Fruit fly (Drosophila melanogaster) whole organism, embryonic: ENCODE measurements around the gene TfIIA-S.
A peak's percentile ranks its signal among the peaks of the same experiment; 100 is the strongest.

ENCODE experiments used
- B-H2 ChIP-seq: fragments of 200-800 bp; sonication (Bioruptor generic); optimal IDR thresholded peaks from 2 replicates; lab custom pipeline; 2018; ENCODE audit warnings: missing biosample characterization, mild to moderate bottlenecking, missing genetic modification characterization
- CG10267 ChIP-seq: fragments of 200-800 bp; sonication (Bioruptor generic); optimal IDR thresholded peaks from 2 replicates; lab custom pipeline; 2018; ENCODE audit warnings: missing biosample characterization, mild to moderate bottlenecking, missing genetic modification characterization, moderate library complexity
- CG10654 ChIP-seq: fragments of 200-800 bp; sonication (Bioruptor generic); optimal IDR thresholded peaks from 2 replicates; lab custom pipeline; 2016; ENCODE audit warnings: missing biosample characterization, missing genetic modification characterization
- CG11093 ChIP-seq: fragments of 200-800 bp; sonication (Bioruptor generic); IDR thresholded peaks from 3 replicates; pipeline ENCODE4 v1.3.6; 2022; ENCODE audit warnings: missing biosample characterization, missing genetic modification characterization
- CG11504 ChIP-seq: fragments of 200-800 bp; sonication (Bioruptor generic); optimal IDR thresholded peaks from 3 replicates; lab custom pipeline; 2019; ENCODE audit warnings: missing biosample characterization, mild to moderate bottlenecking, missing genetic modification characterization, moderate library complexity
- CG12236 ChIP-seq: fragments of 200-800 bp; sonication (Bioruptor generic); optimal IDR thresholded peaks from 2 replicates; lab custom pipeline; 2016; ENCODE audit warnings: missing biosample characterization, missing genetic modification characterization
- CG14860 ChIP-seq: fragments of 200-800 bp; sonication (Bioruptor generic); IDR thresholded peaks from 3 replicates; pipeline ENCODE4 v1.3.6; 2022; ENCODE audit warnings: missing biosample characterization, missing genetic modification characterization; ENCODE audit not compliant: partially characterized antibody
- CG15479 ChIP-seq: fragments of 200-800 bp; sonication (Bioruptor generic); optimal IDR thresholded peaks from 3 replicates; lab custom pipeline; 2019; ENCODE audit warnings: missing biosample characterization, mild to moderate bottlenecking, missing genetic modification characterization, moderate library complexity
- CG1602 ChIP-seq: fragments of 200-800 bp; sonication (Bioruptor generic); optimal IDR thresholded peaks from 3 replicates; lab custom pipeline; 2016; ENCODE audit warnings: missing biosample characterization, missing genetic modification characterization
- CG17385 ChIP-seq: fragments of 200-800 bp; sonication (Bioruptor generic); optimal IDR thresholded peaks from 3 replicates; lab custom pipeline; 2018; ENCODE audit warnings: missing biosample characterization, mild to moderate bottlenecking, missing genetic modification characterization
- CG2116 ChIP-seq: fragments of 200-800 bp; sonication (Bioruptor generic); optimal IDR thresholded peaks from 3 replicates; lab custom pipeline; 2018; ENCODE audit warnings: missing biosample characterization, mild to moderate bottlenecking, missing genetic modification characterization
- CG30431 ChIP-seq: fragments of 200-800 bp; sonication (Bioruptor generic); optimal IDR thresholded peaks from 2 replicates; lab custom pipeline; 2017; ENCODE audit warnings: missing biosample characterization, missing genetic modification characterization
- CG3065 ChIP-seq: fragments of 200-800 bp; sonication (Bioruptor generic); optimal IDR thresholded peaks from 2 replicates; lab custom pipeline; 2016; ENCODE audit warnings: missing biosample characterization, missing genetic modification characterization
- CG33557 ChIP-seq: fragments of 200-800 bp; sonication (Bioruptor generic); optimal IDR thresholded peaks from 2 replicates; lab custom pipeline; 2019; ENCODE audit warnings: missing biosample characterization, mild to moderate bottlenecking, missing genetic modification characterization, moderate library complexity
- CG3407 ChIP-seq: fragments of 200-800 bp; sonication (Bioruptor generic); optimal IDR thresholded peaks from 2 replicates; lab custom pipeline; 2018; ENCODE audit warnings: missing biosample characterization, mild to moderate bottlenecking, missing genetic modification characterization
- CG3838 ChIP-seq: fragments of 200-800 bp; sonication (Bioruptor generic); optimal IDR thresholded peaks from 3 replicates; lab custom pipeline; 2016; ENCODE audit warnings: missing biosample characterization, missing genetic modification characterization
- CG4617 ChIP-seq: fragments of 200-800 bp; sonication (Bioruptor generic); optimal IDR thresholded peaks from 3 replicates; lab custom pipeline; 2016; ENCODE audit warnings: missing biosample characterization, missing genetic modification characterization, borderline replicate concordance
- CG6791 ChIP-seq: fragments of 200-800 bp; sonication (Bioruptor generic); IDR thresholded peaks from 3 replicates; pipeline ENCODE4 v1.3.6; 2022; ENCODE audit warnings: missing biosample characterization, missing genetic modification characterization; ENCODE audit not compliant: partially characterized antibody
- CG6813 ChIP-seq: fragments of 200-800 bp; sonication (Bioruptor generic); optimal IDR thresholded peaks from 2 replicates; lab custom pipeline; 2017; ENCODE audit warnings: missing biosample characterization, missing genetic modification characterization, mild to moderate bottlenecking, moderate library complexity, missing genetic modification reagents
- CG8388 ChIP-seq: fragments of 200-800 bp; sonication (Bioruptor generic); optimal IDR thresholded peaks from 2 replicates; lab custom pipeline; 2019; ENCODE audit warnings: missing biosample characterization, mild to moderate bottlenecking, missing genetic modification characterization, moderate library complexity
- CG9609 ChIP-seq: fragments of 200-800 bp; sonication (Bioruptor generic); optimal IDR thresholded peaks from 3 replicates; lab custom pipeline; 2016; ENCODE audit warnings: missing biosample characterization, missing genetic modification characterization
- CG9727 ChIP-seq: fragments of 200-800 bp; sonication (Bioruptor generic); optimal IDR thresholded peaks from 3 replicates; lab custom pipeline; 2017; ENCODE audit warnings: missing biosample characterization, mild to moderate bottlenecking, missing genetic modification characterization
- Dad ChIP-seq: fragments of 200-800 bp; sonication (Bioruptor generic); optimal IDR thresholded peaks from 3 replicates; lab custom pipeline; 2016; ENCODE audit warnings: missing biosample characterization, missing genetic modification characterization
- Dip2 ChIP-seq: fragments of 200-800 bp; sonication (Bioruptor generic); IDR thresholded peaks from 2 replicates; pipeline ENCODE4 v1.3.6; 2022; ENCODE audit warnings: missing biosample characterization, missing genetic modification characterization
- ERR ChIP-seq: fragments of 200-800 bp; sonication (Bioruptor generic); optimal IDR thresholded peaks from 2 replicates; lab custom pipeline; 2016; ENCODE audit warnings: missing biosample characterization, missing genetic modification characterization
- Hr51 ChIP-seq, 2 experiments: fragments of 200-800 bp; sonication (Bioruptor generic); optimal IDR thresholded peaks; 2 replicates in 1 of 2; 3 replicates in 1 of 2; lab custom pipeline; 2016 to 2018; ENCODE audit warnings: missing biosample characterization in 2 of 2, missing genetic modification characterization in 2 of 2, mild to moderate bottlenecking in 1 of 2, moderate library complexity in 1 of 2
- Jarid2 ChIP-seq: fragments of 200-800 bp; sonication (Bioruptor generic); optimal IDR thresholded peaks from 3 replicates; lab custom pipeline; 2017; ENCODE audit warnings: mild to moderate bottlenecking, missing biosample characterization, missing genetic modification reagents, missing genetic modification characterization
- Sox100B ChIP-seq: fragments of 200-800 bp; sonication (Bioruptor generic); optimal IDR thresholded peaks from 3 replicates; lab custom pipeline; 2018; ENCODE audit warnings: missing biosample characterization, mild to moderate bottlenecking, missing genetic modification characterization
- Ssrp ChIP-seq: fragments of 200-800 bp; sonication (Bioruptor generic); optimal IDR thresholded peaks from 2 replicates; lab custom pipeline; 2018; ENCODE audit warnings: missing biosample characterization, mild to moderate bottlenecking, missing genetic modification characterization, moderate library complexity
- abd-A ChIP-seq: fragments of 200-800 bp; sonication (Bioruptor generic); optimal IDR thresholded peaks from 3 replicates; lab custom pipeline; 2019; ENCODE audit warnings: missing biosample characterization, mild to moderate bottlenecking, missing genetic modification characterization, moderate library complexity
- aop ChIP-seq: fragments of 200-800 bp; sonication (Bioruptor generic); IDR thresholded peaks from 2 replicates; pipeline ENCODE4 v1.3.6; 2022; ENCODE audit warnings: missing biosample characterization, missing genetic modification characterization
- ash1 ChIP-seq: fragments of 200-800 bp; sonication (Bioruptor generic); optimal IDR thresholded peaks from 2 replicates; lab custom pipeline; 2018; ENCODE audit warnings: missing biosample characterization, mild to moderate bottlenecking, missing genetic modification characterization
- cad ChIP-seq: fragments of >200 bp; optimal IDR thresholded peaks from 2 replicates; lab custom pipeline; 2017; ENCODE audit warnings: missing biosample characterization, missing genetic modification characterization
- cas ChIP-seq: fragments of 200-800 bp; sonication (Bioruptor generic); IDR thresholded peaks from 2 replicates; pipeline ENCODE4 v1.3.6; 2022; ENCODE audit warnings: missing biosample characterization, missing genetic modification characterization
- caup ChIP-seq: fragments of 200-800 bp; sonication (Bioruptor generic); optimal IDR thresholded peaks from 3 replicates; lab custom pipeline; 2017; ENCODE audit warnings: missing biosample characterization, mild to moderate bottlenecking, missing genetic modification characterization, moderate library complexity; ENCODE audit not compliant: severe bottlenecking
- crol ChIP-seq: fragments of 200-800 bp; sonication (Bioruptor generic); IDR thresholded peaks from 2 replicates; pipeline ENCODE4 v1.3.6; 2022; ENCODE audit warnings: missing biosample characterization, missing genetic modification characterization
- danr ChIP-seq: fragments of 200-800 bp; sonication (Bioruptor generic); IDR thresholded peaks from 2 replicates; pipeline ENCODE4 v1.3.6; 2022; ENCODE audit warnings: missing biosample characterization, missing genetic modification characterization
- dm ChIP-seq: fragments of 200-800 bp; sonication (Bioruptor generic); optimal IDR thresholded peaks from 3 replicates; lab custom pipeline; 2016; ENCODE audit warnings: missing biosample characterization, missing genetic modification characterization
- ems ChIP-seq: fragments of 200-800 bp; sonication (Bioruptor generic); optimal IDR thresholded peaks from 3 replicates; lab custom pipeline; 2016; ENCODE audit warnings: missing biosample characterization, missing genetic modification characterization
- inv ChIP-seq: fragments of 200-800 bp; sonication (Bioruptor generic); IDR thresholded peaks from 2 replicates; pipeline ENCODE4 v1.3.6; 2022; ENCODE audit warnings: missing biosample characterization, missing genetic modification characterization; ENCODE audit not compliant: partially characterized antibody
- jumu ChIP-seq: fragments of 200-800 bp; sonication (Bioruptor generic); optimal IDR thresholded peaks from 3 replicates; lab custom pipeline; 2016; ENCODE audit warnings: missing biosample characterization, missing genetic modification characterization
- luna ChIP-seq: fragments of 200-800 bp; sonication (Bioruptor generic); optimal IDR thresholded peaks from 2 replicates; lab custom pipeline; 2016; ENCODE audit warnings: missing biosample characterization, missing genetic modification characterization
- otp ChIP-seq: fragments of 200-800 bp; sonication (Bioruptor generic); IDR thresholded peaks from 3 replicates; pipeline ENCODE4, ENCODE4 v1.3.6; 2022; ENCODE audit warnings: missing biosample characterization, missing genetic modification characterization
- run ChIP-seq: fragments of 200-800 bp; sonication (Bioruptor generic); optimal IDR thresholded peaks from 3 replicates; lab custom pipeline; 2018; ENCODE audit warnings: missing biosample characterization, mild to moderate bottlenecking, missing genetic modification characterization
- slou ChIP-seq: fragments of 200-800 bp; sonication (Bioruptor generic); optimal IDR thresholded peaks from 3 replicates; lab custom pipeline; 2016; ENCODE audit warnings: missing biosample characterization, missing genetic modification characterization
- sna ChIP-seq: fragments of 200-800 bp; sonication (Bioruptor generic); IDR thresholded peaks from 2 replicates; pipeline ENCODE4 v1.3.6; 2022; ENCODE audit warnings: missing biosample characterization, missing genetic modification characterization; ENCODE audit not compliant: partially characterized antibody
- sob ChIP-seq: fragments of 200-800 bp; sonication (Bioruptor generic); IDR thresholded peaks from 2 replicates; pipeline ENCODE4 v1.3.6; 2022; ENCODE audit warnings: missing biosample characterization, missing genetic modification characterization
- sqz ChIP-seq: fragments of 200-800 bp; sonication (Bioruptor generic); optimal IDR thresholded peaks from 3 replicates; lab custom pipeline; 2018; ENCODE audit warnings: missing biosample characterization, mild to moderate bottlenecking, missing genetic modification characterization
- tgo ChIP-seq: fragments of 200-800 bp; sonication (Bioruptor generic); IDR thresholded peaks from 3 replicates; pipeline ENCODE4 v1.3.6; 2022; ENCODE audit warnings: missing biosample characterization, missing genetic modification characterization
- toy ChIP-seq: fragments of 200-800 bp; sonication (Bioruptor generic); IDR thresholded peaks from 2 replicates; pipeline ENCODE4 v1.3.6; 2022; ENCODE audit warnings: missing biosample characterization, missing genetic modification characterization
- z ChIP-seq: fragments of 200-800 bp; sonication (Bioruptor generic); IDR thresholded peaks from 3 replicates; pipeline ENCODE4 v1.3.6; 2022; ENCODE audit warnings: missing biosample characterization, missing genetic modification characterization

Gene TfIIA-S

dm6 chr3R:23887096-23887421, 3.8 kb downstream of the TfIIA-S start (continued):
- TF ChIP-seq cas (GFP tag; lab: Robert Waterston, UW) (peak; percentile 23; the same call in 1 of the 2 replicates), CG14860 (GFP tag; lab: Robert Waterston, UW) (no peak), CG11093 (GFP tag; lab: Robert Waterston, UW) (peak; percentile 83), z (GFP tag; lab: Robert Waterston, UW) (peak; percentile 70), slou (GFP tag; lab: Kevin White, UChicago) (no peak), caup (GFP tag; lab: Kevin White, UChicago) (peak; percentile 80), Dip2 (GFP tag; lab: Robert Waterston, UW) (no peak), CG10267 (tag; lab: Kevin White, UChicago) (peak; percentile 94), Dad (GFP tag; lab: Kevin White, UChicago) (no peak), ash1 (GFP tag; lab: Kevin White, UChicago) (no peak), CG33557 (GFP tag; lab: Kevin White, UChicago) (peak; percentile 97), dm (GFP tag; lab: Kevin White, UChicago) (peak; percentile 17), CG9727 (GFP tag; lab: Kevin White, UChicago) (peak; percentile 94), otp (peak; percentile 94), toy (GFP tag; lab: Robert Waterston, UW) (peak; percentile 76), CG6813 (GFP tag; lab: Kevin White, UChicago) (peak; percentile 86), sna (GFP tag; lab: Robert Waterston, UW) (no peak), CG9609 (peak; percentile 35), luna (GFP tag; lab: Kevin White, UChicago) (no peak), CG3065 (GFP tag; lab: Kevin White, UChicago) (peak; percentile 69), jumu (GFP tag; lab: Kevin White, UChicago) (no peak), CG11504 (peak; percentile 93), sob (GFP tag; lab: Robert Waterston, UW) (peak; percentile 91), CG30431 (GFP tag; lab: Kevin White, UChicago) (peak; percentile 88), ems (GFP tag; lab: Kevin White, UChicago) (peak; percentile 66), danr (GFP tag; lab: Robert Waterston, UW) (peak; percentile 81), CG6791 (GFP tag; lab: Robert Waterston, UW) (no peak), run (tag; lab: Kevin White, UChicago) (peak; percentile 79), cad (GFP tag; lab: Kevin White, UChicago) (no peak), Jarid2 (GFP tag; lab: Kevin White, UChicago) (peak; percentile 71), CG3838 (GFP tag; lab: Kevin White, UChicago) (peak; percentile 49), CG17385 (GFP tag; lab: Kevin White, UChicago) (peak; percentile 88), aop (GFP tag; lab: Robert Waterston, UW) (no peak), CG12236 (GFP tag; lab: Kevin White, UChicago) (peak; percentile 11), Ssrp (peak; percentile 97), CG3407 (GFP tag; lab: Kevin White, UChicago) (peak; percentile 90), inv (GFP tag; lab: Robert Waterston, UW) (no peak), CG15479 (GFP tag; lab: Kevin White, UChicago) (no peak), crol (peak; percentile 54), ERR (GFP tag; lab: Kevin White, UChicago) (no peak), sqz (peak; percentile 92), Sox100B (GFP tag; lab: Kevin White, UChicago) (peak; percentile 92), CG8388 (GFP tag; lab: Kevin White, UChicago) (peak; percentile 97), abd-A (no peak), CG4617 (GFP tag; lab: Kevin White, UChicago) (peak; percentile 69), B-H2 (GFP tag; lab: Kevin White, UChicago) (no peak), CG2116 (GFP tag; lab: Kevin White, UChicago) (peak; percentile 45), CG1602 (GFP tag; lab: Kevin White, UChicago) (peak; percentile 92), tgo (GFP tag; lab: Robert Waterston, UW) (peak; percentile 91), CG10654 (GFP tag; lab: Kevin White, UChicago) (peak; percentile 91), Hr51 (GFP tag; optimal IDR thresholded peaks at IDR 0.05; lab: Kevin White, UChicago) (peak; percentile 61 to 88)
